Fruit fly (Drosophila melanogaster) whole organism, embryonic: Measurements from ENCODE around the gene CG31928.

Experiments
- Aef1 ChIP-seq: fragments of 200-800 bp; sonication (Bioruptor generic); IDR thresholded peaks from 3 replicates; pipeline ENCODE4 v1.3.6; 2022; ENCODE audit warnings: missing biosample characterization, missing genetic modification characterization
- CG11093 ChIP-seq: fragments of 200-800 bp; sonication (Bioruptor generic); IDR thresholded peaks from 3 replicates; pipeline ENCODE4 v1.3.6; 2022; ENCODE audit warnings: missing biosample characterization, missing genetic modification characterization
- CG14441 ChIP-seq: fragments of 200-800 bp; sonication (Bioruptor generic); IDR thresholded peaks from 2 replicates; pipeline ENCODE4 v1.3.6; 2022; ENCODE audit warnings: missing biosample characterization, missing genetic modification characterization
- CG14710 ChIP-seq: fragments of 200-800 bp; sonication (Bioruptor generic); optimal IDR thresholded peaks from 3 replicates; lab custom pipeline; 2019; ENCODE audit warnings: missing biosample characterization, mild to moderate bottlenecking, missing genetic modification characterization, moderate library complexity
- CG16863 ChIP-seq: fragments of 200-800 bp; sonication (Bioruptor generic); optimal IDR thresholded peaks from 3 replicates; lab custom pipeline; 2016; ENCODE audit warnings: missing biosample characterization, missing genetic modification characterization
- CG17359 ChIP-seq: fragments of 200-800 bp; sonication (Bioruptor generic); optimal IDR thresholded peaks from 3 replicates; lab custom pipeline; 2018; ENCODE audit warnings: missing biosample characterization, mild to moderate bottlenecking, missing genetic modification characterization, moderate library complexity
- CG17385 ChIP-seq: fragments of 200-800 bp; sonication (Bioruptor generic); optimal IDR thresholded peaks from 3 replicates; lab custom pipeline; 2018; ENCODE audit warnings: missing biosample characterization, mild to moderate bottlenecking, missing genetic modification characterization
- CG18619 ChIP-seq: fragments of 200-800 bp; sonication (Bioruptor generic); optimal IDR thresholded peaks from 3 replicates; lab custom pipeline; 2017; ENCODE audit warnings: missing biosample characterization, mild to moderate bottlenecking, missing genetic modification characterization
- CG3065 ChIP-seq: fragments of 200-800 bp; sonication (Bioruptor generic); optimal IDR thresholded peaks from 2 replicates; lab custom pipeline; 2016; ENCODE audit warnings: missing biosample characterization, missing genetic modification characterization
- CG4328 ChIP-seq: fragments of 200-800 bp; sonication (Bioruptor generic); optimal IDR thresholded peaks from 3 replicates; lab custom pipeline; 2017; ENCODE audit warnings: missing biosample characterization, missing genetic modification reagents, missing genetic modification characterization
- CG43689 ChIP-seq: fragments of 200-800 bp; sonication (Bioruptor generic); IDR thresholded peaks from 2 replicates; pipeline ENCODE4 v1.3.6; 2022; ENCODE audit warnings: missing biosample characterization, missing genetic modification characterization
- CG4730 ChIP-seq: fragments of 200-800 bp; sonication (Bioruptor generic); IDR thresholded peaks from 2 replicates; pipeline ENCODE4 v1.3.6; 2022; ENCODE audit warnings: missing biosample characterization, missing genetic modification characterization
- CG4820 ChIP-seq: fragments of 200-800 bp; sonication (Bioruptor generic); optimal IDR thresholded peaks from 3 replicates; lab custom pipeline; 2016; ENCODE audit warnings: missing biosample characterization, missing genetic modification characterization
- CG6765 ChIP-seq: fragments of 200-800 bp; sonication (Bioruptor generic); optimal IDR thresholded peaks from 3 replicates; lab custom pipeline; 2017; ENCODE audit warnings: missing biosample characterization, mild to moderate bottlenecking, missing genetic modification characterization
- CG8290 ChIP-seq, 3 experiments: fragments of 200-800 bp; sonication (Bioruptor generic); optimal IDR thresholded peaks; 2 replicates each; lab custom pipeline; 2016 to 2019; ENCODE audit warnings: missing biosample characterization in 3 of 3, missing genetic modification characterization in 3 of 3, mild to moderate bottlenecking in 2 of 3, moderate library complexity in 1 of 3
- CG9876 ChIP-seq: fragments of 200-800 bp; sonication (Bioruptor generic); optimal IDR thresholded peaks from 2 replicates; lab custom pipeline; 2016; ENCODE audit warnings: missing biosample characterization, missing genetic modification characterization
- Camta ChIP-seq: fragments of 200-800 bp; sonication (Bioruptor generic); optimal IDR thresholded peaks from 2 replicates; lab custom pipeline; 2016; ENCODE audit warnings: missing biosample characterization, missing genetic modification characterization
- Dad ChIP-seq: fragments of 200-800 bp; sonication (Bioruptor generic); optimal IDR thresholded peaks from 3 replicates; lab custom pipeline; 2016; ENCODE audit warnings: missing biosample characterization, missing genetic modification characterization
- Dp ChIP-seq: fragments of 200-800 bp; sonication (Bioruptor generic); optimal IDR thresholded peaks from 2 replicates; lab custom pipeline; 2018; ENCODE audit warnings: missing biosample characterization, mild to moderate bottlenecking, missing genetic modification characterization, moderate library complexity
- Hr39 ChIP-seq: fragments of >200 bp; optimal IDR thresholded peaks from 2 replicates; lab custom pipeline; 2017
- Hr78 ChIP-seq, 2 experiments: fragments of 200-800 bp in 1 of 2; fragments of >200 bp in 1 of 2; sonication (Bioruptor generic) in 1 of 2; optimal IDR thresholded peaks; 2 replicates each; lab custom pipeline; 2017 to 2019; ENCODE audit warnings: missing biosample characterization in 2 of 2, missing genetic modification characterization in 2 of 2, mild to moderate bottlenecking in 1 of 2, moderate library complexity in 1 of 2
- Jarid2 ChIP-seq: fragments of 200-800 bp; sonication (Bioruptor generic); optimal IDR thresholded peaks from 3 replicates; lab custom pipeline; 2017; ENCODE audit warnings: mild to moderate bottlenecking, missing biosample characterization, missing genetic modification reagents, missing genetic modification characterization
- MTF-1 ChIP-seq: fragments of 200-800 bp; sonication (Bioruptor generic); optimal IDR thresholded peaks from 2 replicates; lab custom pipeline; 2018; ENCODE audit warnings: missing biosample characterization, mild to moderate bottlenecking, missing genetic modification characterization, borderline replicate concordance
- Meics ChIP-seq: fragments of 200-800 bp; sonication (Bioruptor generic); optimal IDR thresholded peaks from 2 replicates; lab custom pipeline; 2017; ENCODE audit warnings: missing biosample characterization, mild to moderate bottlenecking, missing genetic modification characterization
- NK7.1 ChIP-seq: fragments of 200-800 bp; sonication (Bioruptor generic); optimal IDR thresholded peaks from 3 replicates; lab custom pipeline; 2016; ENCODE audit warnings: missing biosample characterization, missing genetic modification characterization
- Opbp ChIP-seq: fragments of 200-800 bp; sonication (Bioruptor generic); IDR thresholded peaks from 3 replicates; pipeline ENCODE4 v1.3.6; 2022; ENCODE audit warnings: missing biosample characterization, missing genetic modification characterization; ENCODE audit not compliant: partially characterized antibody
- Poxn ChIP-seq: fragments of 200-800 bp; sonication (Bioruptor generic); IDR thresholded peaks from 2 replicates; pipeline ENCODE4 v1.3.6; 2022; ENCODE audit warnings: missing biosample characterization, missing genetic modification characterization
- Ptx1 ChIP-seq: fragments of 200-800 bp; sonication (Bioruptor generic); IDR thresholded peaks from 2 replicates; pipeline ENCODE4 v1.3.6; 2022; ENCODE audit warnings: missing biosample characterization, missing genetic modification characterization
- Rx ChIP-seq: fragments of 200-800 bp; sonication (Bioruptor generic); IDR thresholded peaks from 2 replicates; pipeline ENCODE4 v1.3.6; 2022; ENCODE audit warnings: missing biosample characterization, missing genetic modification characterization
- Xrp1 ChIP-seq: fragments of 200-800 bp; sonication (Bioruptor generic); IDR thresholded peaks from 2 replicates; pipeline ENCODE4 v1.3.6; 2022; ENCODE audit warnings: missing biosample characterization, missing genetic modification characterization
- ab ChIP-seq: fragments of 200-800 bp; sonication (Bioruptor generic); optimal IDR thresholded peaks from 2 replicates; lab custom pipeline; 2016; ENCODE audit warnings: missing biosample characterization, missing genetic modification characterization
- ara ChIP-seq: fragments of 200-800 bp; sonication (Bioruptor generic); IDR thresholded peaks from 2 replicates; pipeline ENCODE4 v1.3.6; 2022; ENCODE audit warnings: missing biosample characterization, missing genetic modification characterization
- ash1 ChIP-seq: fragments of 200-800 bp; sonication (Bioruptor generic); optimal IDR thresholded peaks from 2 replicates; lab custom pipeline; 2018; ENCODE audit warnings: missing biosample characterization, mild to moderate bottlenecking, missing genetic modification characterization
- br ChIP-seq: fragments of >200 bp; optimal IDR thresholded peaks from 2 replicates; lab custom pipeline; 2017
- cato ChIP-seq: fragments of 200-800 bp; sonication (Bioruptor generic); optimal IDR thresholded peaks from 2 replicates; lab custom pipeline; 2016; ENCODE audit warnings: missing biosample characterization, missing genetic modification characterization, borderline replicate concordance
- caup ChIP-seq: fragments of 200-800 bp; sonication (Bioruptor generic); optimal IDR thresholded peaks from 3 replicates; lab custom pipeline; 2017; ENCODE audit warnings: missing biosample characterization, mild to moderate bottlenecking, missing genetic modification characterization, moderate library complexity; ENCODE audit not compliant: severe bottlenecking
- cg ChIP-seq: fragments of 200-800 bp; sonication (Bioruptor generic); optimal IDR thresholded peaks from 3 replicates; lab custom pipeline; 2019; ENCODE audit warnings: missing biosample characterization, mild to moderate bottlenecking, missing genetic modification characterization, moderate library complexity
- crol ChIP-seq: fragments of 200-800 bp; sonication (Bioruptor generic); IDR thresholded peaks from 2 replicates; pipeline ENCODE4 v1.3.6; 2022; ENCODE audit warnings: missing biosample characterization, missing genetic modification characterization
- disco-r ChIP-seq: fragments of 200-800 bp; sonication (Bioruptor generic); optimal IDR thresholded peaks from 2 replicates; lab custom pipeline; 2016; ENCODE audit warnings: missing biosample characterization, missing genetic modification characterization
- exex ChIP-seq: fragments of 200-800 bp; sonication (Bioruptor generic); optimal IDR thresholded peaks from 4 replicates; lab custom pipeline; 2018; ENCODE audit warnings: missing biosample characterization, mild to moderate bottlenecking, missing genetic modification characterization, moderate library complexity
- gsb ChIP-seq: fragments of 200-800 bp; sonication (Bioruptor generic); IDR thresholded peaks from 2 replicates; pipeline ENCODE4 v1.3.6; 2022; ENCODE audit warnings: missing biosample characterization, missing genetic modification characterization
- inv ChIP-seq: fragments of 200-800 bp; sonication (Bioruptor generic); IDR thresholded peaks from 2 replicates; pipeline ENCODE4 v1.3.6; 2022; ENCODE audit warnings: missing biosample characterization, missing genetic modification characterization; ENCODE audit not compliant: partially characterized antibody
- nerfin-1 ChIP-seq: fragments of 200-800 bp; sonication (Bioruptor generic); optimal IDR thresholded peaks from 3 replicates; lab custom pipeline; 2019; ENCODE audit warnings: missing biosample characterization, mild to moderate bottlenecking, missing genetic modification characterization, moderate library complexity
- nerfin-2 ChIP-seq: fragments of 200-800 bp; sonication (Bioruptor generic); IDR thresholded peaks from 2 replicates; pipeline ENCODE4 v1.3.6; 2022; ENCODE audit warnings: missing biosample characterization, missing genetic modification characterization; ENCODE audit not compliant: partially characterized antibody
- odd ChIP-seq: fragments of 200-800 bp; sonication (Bioruptor generic); optimal IDR thresholded peaks from 2 replicates; lab custom pipeline; 2017; ENCODE audit warnings: missing biosample characterization, mild to moderate bottlenecking, missing genetic modification characterization
- org-1 ChIP-seq: fragments of 200-800 bp; sonication (Bioruptor generic); optimal IDR thresholded peaks from 2 replicates; lab custom pipeline; 2017; ENCODE audit warnings: missing biosample characterization, missing genetic modification characterization
- otp ChIP-seq: fragments of 200-800 bp; sonication (Bioruptor generic); IDR thresholded peaks from 3 replicates; pipeline ENCODE4, ENCODE4 v1.3.6; 2022; ENCODE audit warnings: missing biosample characterization, missing genetic modification characterization
- sd ChIP-seq: fragments of 200-800 bp; sonication (Bioruptor generic); optimal IDR thresholded peaks from 3 replicates; lab custom pipeline; 2018; ENCODE audit warnings: missing biosample characterization, mild to moderate bottlenecking, missing genetic modification characterization, moderate library complexity
- sqz ChIP-seq: fragments of 200-800 bp; sonication (Bioruptor generic); optimal IDR thresholded peaks from 3 replicates; lab custom pipeline; 2018; ENCODE audit warnings: missing biosample characterization, mild to moderate bottlenecking, missing genetic modification characterization
- tna ChIP-seq: fragments of 200-800 bp; sonication (Bioruptor generic); IDR thresholded peaks from 2 replicates; pipeline ENCODE4 v1.3.6; 2022; ENCODE audit warnings: missing biosample characterization, missing genetic modification characterization; ENCODE audit not compliant: partially characterized antibody
- wor ChIP-seq: fragments of 200-800 bp; sonication (Bioruptor generic); IDR thresholded peaks from 2 replicates; pipeline ENCODE4 v1.3.6; 2022; ENCODE audit warnings: missing biosample characterization, missing genetic modification characterization

The CG31928 gene

dm6 chr2L:1473427-1473826 is 18.7 kb upstream of the CG31928 start (continued):
- TF ChIP-seq Meics (peak; percentile 4), otp (GFP tag; lab: Robert Waterston, UW) (peak; percentile 65; the same call in 2 of the 3 replicates), tna (no peak), sqz (GFP tag; lab: Kevin White, UChicago) (no peak), CG18619 (GFP tag; lab: Kevin White, UChicago) (no peak), Hr39 (lab: Kevin White, UChicago) (no peak), cato (GFP tag; lab: Kevin White, UChicago) (no peak), Rx (peak; percentile 62), crol (peak; percentile 62), CG4328 (GFP tag; lab: Kevin White, UChicago) (no peak), inv (GFP tag; lab: Robert Waterston, UW) (no peak), MTF-1 (GFP tag; lab: Kevin White, UChicago) (no peak), CG14441 (GFP tag; lab: Robert Waterston, UW) (0 out of 2 replicates have a peak, but pooled peaks have one; percentile 36), Dp (GFP tag; lab: Kevin White, UChicago) (no peak), Opbp (GFP tag; lab: Robert Waterston, UW) (no peak), CG11093 (GFP tag; lab: Robert Waterston, UW) (0 out of 3 replicates have a peak, but pooled peaks have one; percentile 48), CG8290 (GFP tag; optimal IDR thresholded peaks at IDR 0.05; lab: Kevin White, UChicago) (no peak), CG8290 (tag; optimal IDR thresholded peaks at IDR 0.05; lab: Kevin White, UChicago) (peak in 1 of 2 experiments; percentile 21), nerfin-1 (tag; lab: Kevin White, UChicago) (no peak), sd (no peak), CG3065 (GFP tag; lab: Kevin White, UChicago) (no peak), odd (GFP tag; lab: Kevin White, UChicago) (no peak), ash1 (GFP tag; lab: Kevin White, UChicago) (no peak), Dad (GFP tag; lab: Kevin White, UChicago) (no peak), org-1 (GFP tag; lab: Kevin White, UChicago) (no peak), ara (peak; percentile 87), Poxn (GFP tag; lab: Robert Waterston, UW) (no peak), CG17385 (GFP tag; lab: Kevin White, UChicago) (no peak), CG43689 (GFP tag; lab: Robert Waterston, UW) (no peak), nerfin-2 (GFP tag; lab: Robert Waterston, UW) (no peak), Ptx1 (GFP tag; lab: Robert Waterston, UW) (peak; percentile 62; the same call in 1 of the 2 replicates), CG9876 (no peak), Aef1 (GFP tag; lab: Robert Waterston, UW) (peak; percentile 23; the same call in 1 of the 3 replicates), cg (GFP tag; lab: Kevin White, UChicago) (no peak), ab (no peak), Xrp1 (GFP tag; lab: Robert Waterston, UW) (peak; percentile 92), CG16863 (no peak), exex (tag; lab: Kevin White, UChicago) (no peak), Hr78 (GFP tag; optimal IDR thresholded peaks at IDR 0.05; lab: Kevin White, UChicago) (no peak), br (lab: Kevin White, UChicago) (no peak), CG17359 (peak; percentile 22), caup (GFP tag; lab: Kevin White, UChicago) (no peak), gsb (GFP tag; lab: Robert Waterston, UW) (no peak), CG4730 (GFP tag; lab: Robert Waterston, UW) (peak; percentile 51), CG4820 (GFP tag; lab: Kevin White, UChicago) (peak; percentile 18), disco-r (GFP tag; lab: Kevin White, UChicago) (peak; percentile 21), CG6765 (GFP tag; lab: Kevin White, UChicago) (no peak), Camta (GFP tag; lab: Kevin White, UChicago) (peak; percentile 26), wor (GFP tag; lab: Robert Waterston, UW) (no peak), Jarid2 (GFP tag; lab: Kevin White, UChicago) (peak; percentile 13), CG14710 (peak; percentile 42), NK7.1 (GFP tag; lab: Kevin White, UChicago) (no peak)
